Fruit fly (Drosophila melanogaster) S2 (cell line): ENCODE results near the gene CG1024.

Experiments used
- CG8478 ChIP-seq: fragments of >200 bp; optimal IDR thresholded peaks from 2 replicates; lab custom pipeline; 2018
- CTCF ChIP-seq, 2 experiments: fragments of >200 bp; optimal IDR thresholded peaks; 2 replicates each; lab custom pipeline; 2018

DNA sequence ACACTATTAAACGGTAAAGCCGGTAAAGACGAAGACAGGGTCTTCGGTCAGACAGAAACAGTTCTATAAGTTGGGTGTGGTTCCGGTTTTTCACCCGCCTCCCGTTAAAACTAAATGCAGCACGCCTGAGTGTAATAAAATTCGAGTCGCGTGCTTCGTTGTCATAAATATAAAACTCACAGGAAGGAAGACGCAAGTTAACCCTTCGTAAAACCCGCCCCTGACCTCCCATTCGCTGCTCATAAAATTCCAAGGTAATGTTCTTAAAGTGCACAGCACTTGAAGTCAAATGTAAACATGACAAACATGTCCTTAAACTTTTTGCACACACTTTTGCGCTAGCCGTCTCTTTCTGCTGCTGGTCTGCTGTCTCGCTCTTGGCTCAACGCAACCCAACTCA is 41.1 kb upstream of the CG1024 start:
- TF ChIP-seq CG8478 (lab: Kevin White, UChicago), result no peak
- TF ChIP-seq CTCF (optimal IDR thresholded peaks at IDR 0.05; lab: Kevin White, UChicago), result no peak
